Fruit fly (Drosophila melanogaster): ENCODE measurements around the gene MED17.
A peak's percentile ranks its signal among the peaks of the same experiment; 100 is the strongest.

The MED17 gene

dm6 chr3R:18223434-18223833, 34.6 kb downstream of the MED17 start, which contains the start of the genes mTerf5 and Non3 (continued):
- TF ChIP-seq CG14860 (GFP tag; IDR thresholded peaks at IDR 0.05; ENCODE audit: partially characterized antibody): peak; percentile 81
- no peak for TF ChIP-seq Doc2 (GFP tag; IDR thresholded peaks at IDR 0.05)
- TF ChIP-seq az2 (GFP tag; optimal IDR thresholded peaks at IDR 0.05): peak; percentile 49
- TF ChIP-seq shn (GFP tag; optimal IDR thresholded peaks at IDR 0.05): peak; percentile 18
- peak; percentile 69 for TF ChIP-seq NfI (GFP tag; optimal IDR thresholded peaks at IDR 0.05)
- TF ChIP-seq CG6683 (GFP tag; optimal IDR thresholded peaks at IDR 0.05): peak; percentile 40
- TF ChIP-seq gem (tag; optimal IDR thresholded peaks at IDR 0.05): peak; percentile 80
- TF ChIP-seq ham (GFP tag; IDR thresholded peaks at IDR 0.05): no peak
- peak; percentile 67 for TF ChIP-seq zen (tag; optimal IDR thresholded peaks at IDR 0.05)
- peak; percentile 31; the same call in 1 of the 2 replicates for TF ChIP-seq CG8765 (GFP tag; IDR thresholded peaks at IDR 0.05)
- no peak for TF ChIP-seq Stat92E (GFP tag; optimal IDR thresholded peaks at IDR 0.05)
- TF ChIP-seq CG13123 (GFP tag; optimal IDR thresholded peaks at IDR 0.05): peak; percentile 38
- TF ChIP-seq ATbp (GFP tag; optimal IDR thresholded peaks at IDR 0.05): peak; percentile 28
- TF ChIP-seq mam (GFP tag; optimal IDR thresholded peaks at IDR 0.05): peak; percentile 45
- TF ChIP-seq Bdp1 (GFP tag; optimal IDR thresholded peaks at IDR 0.05): peak; percentile 12
- TF ChIP-seq dmrt11E (tag; optimal IDR thresholded peaks at IDR 0.05): peak; percentile 65
- TF ChIP-seq fd3F (GFP tag; optimal IDR thresholded peaks at IDR 0.05): peak; percentile 23
- TF ChIP-seq Fer2 (tag; optimal IDR thresholded peaks at IDR 0.05): peak; percentile 15
- TF ChIP-seq PHDP (tag; optimal IDR thresholded peaks at IDR 0.05): peak; percentile 60
- peak; percentile 59 for TF ChIP-seq CG3281 (GFP tag; optimal IDR thresholded peaks at IDR 0.05)
- TF ChIP-seq CG8924 (tag; optimal IDR thresholded peaks at IDR 0.05): peak; percentile 75
- no peak for TF ChIP-seq org-1 (GFP tag; optimal IDR thresholded peaks at IDR 0.05)
- no peak for TF ChIP-seq CG3163 (GFP tag; optimal IDR thresholded peaks at IDR 0.05)
- peak; percentile 21 for TF ChIP-seq CG11723 (GFP tag; optimal IDR thresholded peaks at IDR 0.05)
- TF ChIP-seq CG31388 (GFP tag; optimal IDR thresholded peaks at IDR 0.05): peak; percentile 10
- peak; percentile 68 for TF ChIP-seq phol (tag; optimal IDR thresholded peaks at IDR 0.05)
- no peak for TF ChIP-seq Dad (GFP tag; optimal IDR thresholded peaks at IDR 0.05)
- peak; percentile 61 for TF ChIP-seq CG32767 (GFP tag; IDR thresholded peaks at IDR 0.05)
- peak; percentile 72; the same call in 1 of the 2 replicates for TF ChIP-seq bbx (GFP tag; IDR thresholded peaks at IDR 0.05; ENCODE audit: partially characterized antibody)
- peak; percentile 83 for TF ChIP-seq CG13775 (GFP tag; optimal IDR thresholded peaks at IDR 0.05)
- peak; percentile 61 for TF ChIP-seq CG8388 (GFP tag; optimal IDR thresholded peaks at IDR 0.05)
- TF ChIP-seq D (optimal IDR thresholded peaks at IDR 0.05): no peak
- TF ChIP-seq D (GFP tag; optimal IDR thresholded peaks at IDR 0.05): no peak
- no peak for TF ChIP-seq CG15073 (GFP tag; optimal IDR thresholded peaks at IDR 0.05)
- TF ChIP-seq CG10654 (GFP tag; optimal IDR thresholded peaks at IDR 0.05): peak; percentile 56
- peak; percentile 81 for TF ChIP-seq ewg (GFP tag; optimal IDR thresholded peaks at IDR 0.05)
- peak; percentile 36 for TF ChIP-seq MESR4 (GFP tag; optimal IDR thresholded peaks at IDR 0.05)
- peak; percentile 63 for TF ChIP-seq CG18262 (tag; optimal IDR thresholded peaks at IDR 0.05)
- no peak for TF ChIP-seq HmgD (GFP tag; optimal IDR thresholded peaks at IDR 0.05)
- TF ChIP-seq CG5245 (GFP tag; optimal IDR thresholded peaks at IDR 0.05): no peak
- no peak for TF ChIP-seq CG11560 (tag; IDR thresholded peaks at IDR 0.05)
- peak; percentile 12 for TF ChIP-seq CG30431 (GFP tag; optimal IDR thresholded peaks at IDR 0.05)
- TF ChIP-seq Hr51 (GFP tag; optimal IDR thresholded peaks at IDR 0.05): peak in 1 of 2 experiments; percentile 46
- peak; percentile 67 for TF ChIP-seq stwl (tag; optimal IDR thresholded peaks at IDR 0.05)
- TF ChIP-seq tin (GFP tag; optimal IDR thresholded peaks at IDR 0.05): peak; percentile 51
- peak; percentile 88 for TF ChIP-seq dm (GFP tag; optimal IDR thresholded peaks at IDR 0.05)
- peak; percentile 67 for TF ChIP-seq CG2678 (tag; optimal IDR thresholded peaks at IDR 0.05)
- no peak for TF ChIP-seq rib (GFP tag; IDR thresholded peaks at IDR 0.05)
- peak; percentile 10 for TF ChIP-seq pum (GFP tag; optimal IDR thresholded peaks at IDR 0.05)
- TF ChIP-seq BEAF-32 (GFP tag; optimal IDR thresholded peaks at IDR 0.05): peak; percentile 81
